Worm (Caenorhabditis elegans) whole organism, midembryonic: ENCODE data around the gene glc-4.

Experiments used
- klf-2 ChIP-seq: fragments of 200-800 bp; sonication (Bioruptor generic); conservative IDR thresholded peaks from 2 replicates; pipeline ENCODE4 v1.3.6; 2022; ENCODE audit warnings: missing genetic modification reagents, missing genetic modification characterization, missing compliant biosample characterization
- med-1 ChIP-seq: sonication (generic microtip); optimal IDR thresholded peaks from 2 replicates; lab custom pipeline; 2017; ENCODE audit warnings: missing genetic modification characterization, mild to moderate bottlenecking, missing compliant biosample characterization, antibody characterized with exemption, missing genetic modification reagents; ENCODE audit not compliant: insufficient read depth
- ref-1 ChIP-seq: fragments of 200-800 bp; sonication (Bioruptor generic); conservative IDR thresholded peaks from 2 replicates; pipeline ENCODE4 v1.3.6; 2022; ENCODE audit warnings: missing genetic modification reagents, missing genetic modification characterization, missing compliant biosample characterization

- TF ChIP-seq med-1 (GFP tag; lab: Kevin White, UChicago): no peak
- no peak for TF ChIP-seq ref-1
- TF ChIP-seq klf-2 (GFP tag; lab: Robert Waterston, UW): no peak
These were observed 49.3 kb upstream of the glc-4 start for ce11 chrII:7224074-7224473.
